Worm (Caenorhabditis elegans) whole organism, young adult: Measurements from ENCODE around the gene C11E4.7.

Experiments used
- F49E8.2 ChIP-seq: sonication (generic microtip); optimal IDR thresholded peaks from 3 replicates; lab custom pipeline; 2017; ENCODE audit warnings: missing genetic modification characterization, mild to moderate bottlenecking, missing compliant biosample characterization, antibody characterized with exemption, moderate library complexity; ENCODE audit not compliant: insufficient read depth
- F57C9.4 ChIP-seq: sonication (generic microtip); optimal IDR thresholded peaks from 2 replicates; lab custom pipeline; 2017; ENCODE audit warnings: mild to moderate bottlenecking, missing genetic modification characterization, missing compliant biosample characterization
- K11D2.4 ChIP-seq: fragments of 200-800 bp; sonication (Bioruptor generic); IDR thresholded peaks from 2 replicates; pipeline ENCODE4 v1.3.6; 2022; ENCODE audit warnings: missing genetic modification reagents, missing genetic modification characterization, missing compliant biosample characterization
- attf-3 ChIP-seq: fragments of 200-800 bp; sonication (Bioruptor generic); conservative IDR thresholded peaks from 2 replicates; pipeline ENCODE4 v1.3.6; 2022; ENCODE audit warnings: missing genetic modification reagents, missing genetic modification characterization, missing compliant biosample characterization
- him-1 ChIP-seq: sonication (generic microtip); optimal IDR thresholded peaks from 2 replicates; lab custom pipeline; 2016; ENCODE audit warnings: missing genotype, missing genetic modification reagents, missing genetic modification characterization, missing compliant biosample characterization
- hmg-1.2 ChIP-seq: fragments of 200-800 bp; sonication (Bioruptor generic); IDR thresholded peaks from 2 replicates; pipeline ENCODE4 v1.3.6; 2022; ENCODE audit warnings: missing genetic modification reagents, missing genetic modification characterization, missing compliant biosample characterization
- madf-3 ChIP-seq: fragments of 200-800 bp; sonication (Bioruptor generic); IDR thresholded peaks from 2 replicates; pipeline ENCODE4 v1.3.6; 2022; ENCODE audit warnings: missing genetic modification reagents, missing genetic modification characterization, missing compliant biosample characterization
- mel-28 ChIP-seq: sonication (generic microtip); optimal IDR thresholded peaks from 2 replicates; lab custom pipeline; 2016; ENCODE audit warnings: borderline replicate concordance, mild to moderate bottlenecking, missing genetic modification characterization, missing compliant biosample characterization
- nfya-1 ChIP-seq: sonication (generic microtip); optimal IDR thresholded peaks from 2 replicates; lab custom pipeline; 2017; ENCODE audit warnings: antibody characterized with exemption, missing compliant biosample characterization, missing genetic modification characterization, borderline replicate concordance; ENCODE audit not compliant: insufficient read depth
- snpc-4 ChIP-seq, 5 experiments: fragments of 150-350 bp in 1 of 5; sonication (generic microtip) in 4 of 5; optimal IDR thresholded peaks; 2 replicates each; lab custom pipeline; 2014 to 2018; ENCODE audit warnings: missing genetic modification characterization in 5 of 5, missing biosample characterization in 3 of 5, antibody characterized with exemption in 2 of 5, mild to moderate bottlenecking in 2 of 5, missing compliant biosample characterization in 2 of 5, missing genotype in 2 of 5, moderate library complexity in 2 of 5, missing genetic modification reagents in 1 of 5
- unc-130 ChIP-seq: sonication (generic microtip); optimal IDR thresholded peaks from 2 replicates; lab custom pipeline; 2016; ENCODE audit warnings: missing genetic modification reagents, missing genetic modification characterization, missing compliant biosample characterization

- no peak for TF ChIP-seq mel-28 (tag; lab: Kevin White, UChicago)
- no peak for TF ChIP-seq K11D2.4 (GFP tag; lab: Robert Waterston, UW)
- no peak for TF ChIP-seq hmg-1.2 (GFP tag; lab: Robert Waterston, UW)
- no peak for TF ChIP-seq nfya-1 (tag; lab: Kevin White, UChicago)
- no peak for TF ChIP-seq snpc-4 (GFP tag; optimal IDR thresholded peaks at IDR 0.05; lab: Kevin White, UChicago)
- TF ChIP-seq snpc-4 (tag; optimal IDR thresholded peaks at IDR 0.05; lab: Kevin White, UChicago), result no peak
- TF ChIP-seq F49E8.2 (tag; lab: Kevin White, UChicago), result no peak
- TF ChIP-seq attf-3 (GFP tag; lab: Robert Waterston, UW), result no peak
- no peak for TF ChIP-seq F57C9.4 (tag; lab: Kevin White, UChicago)
- TF ChIP-seq him-1 (tag; lab: Kevin White, UChicago), result no peak
- TF ChIP-seq unc-130, result no peak
- TF ChIP-seq madf-3 (GFP tag; lab: Robert Waterston, UW), result no peak
Observed at ce11 chrX:9642775-9643461, 25.9 kb downstream of the C11E4.7 start.
